Worm (Caenorhabditis elegans) whole organism, L4/young adult: ENCODE data around the gene C53A3.4.
"Not testable (repeated sequence)": the region's sequence is repeated elsewhere in the genome, so short reads cannot be mapped to it uniquely, and the experiment has no call there.

ENCODE experiments used
- W03F9.2 ChIP-seq: fragments of 150-350 bp; optimal IDR thresholded peaks from 2 replicates; lab custom pipeline; 2014; ENCODE audit warnings: missing biosample characterization, missing genetic modification characterization
- dao-5 ChIP-seq: sonication (generic microtip); optimal IDR thresholded peaks from 2 replicates; lab custom pipeline; 2016; ENCODE audit warnings: missing genotype, missing genetic modification characterization, moderate library complexity, missing compliant biosample characterization
- him-1 ChIP-seq: sonication (generic microtip); optimal IDR thresholded peaks from 2 replicates; lab custom pipeline; 2016; ENCODE audit warnings: missing genotype, missing genetic modification reagents, missing genetic modification characterization, missing compliant biosample characterization

Gene C53A3.4

DNA sequence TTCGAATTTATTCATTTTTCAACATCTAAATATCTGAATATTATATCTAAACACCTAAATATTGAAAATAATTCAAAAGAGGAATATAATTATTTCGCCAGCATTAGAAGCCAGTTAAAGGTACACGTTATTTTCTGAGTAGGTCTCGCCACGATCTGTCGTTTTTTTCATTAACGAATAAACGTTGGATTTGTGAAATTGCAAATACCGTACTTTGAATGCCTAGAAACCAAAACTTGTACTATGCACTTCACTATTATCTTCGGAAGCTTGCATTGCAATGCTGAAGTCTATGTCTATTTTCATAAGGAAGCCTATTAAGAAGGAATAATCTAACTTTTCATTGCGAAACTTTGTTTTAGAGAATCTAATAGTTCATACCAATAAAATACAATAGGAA lies 13.8 kb upstream of the C53A3.4 start:
- TF ChIP-seq him-1 (tag; lab: Kevin White, UChicago) (no peak), dao-5 (tag; lab: Kevin White, UChicago) (no peak), W03F9.2 (tag; lab: Kevin White, UChicago) (no peak)

DNA sequence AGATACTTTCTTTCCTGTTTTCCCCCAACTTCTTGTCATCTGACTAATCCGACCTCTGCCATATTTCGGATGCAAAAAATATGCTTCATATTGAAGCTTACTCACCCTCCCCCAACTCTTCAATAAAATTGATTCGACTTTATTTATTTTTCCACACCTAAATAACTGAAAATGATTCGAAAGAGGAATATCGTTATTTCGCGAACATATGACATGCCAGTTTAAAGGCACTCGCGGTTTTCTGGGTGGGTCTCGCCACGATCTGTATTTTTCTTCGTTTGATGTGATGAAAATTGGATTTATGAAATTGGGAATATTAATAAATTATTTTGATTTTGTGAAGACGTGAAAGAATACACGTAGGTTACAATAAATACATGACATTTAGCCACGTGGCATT lies 12.9 kb upstream of the C53A3.4 start, which contains the start of gene F44E7.3:
Gene F44E7.3, plus strand, starts transcription at position 319 of the 400 bp plus-strand sequence.
- no peak for TF ChIP-seq W03F9.2 (tag; lab: Kevin White, UChicago)
- TF ChIP-seq him-1 (tag; lab: Kevin White, UChicago), result no peak
- TF ChIP-seq dao-5 (tag; lab: Kevin White, UChicago), result no peak

DNA sequence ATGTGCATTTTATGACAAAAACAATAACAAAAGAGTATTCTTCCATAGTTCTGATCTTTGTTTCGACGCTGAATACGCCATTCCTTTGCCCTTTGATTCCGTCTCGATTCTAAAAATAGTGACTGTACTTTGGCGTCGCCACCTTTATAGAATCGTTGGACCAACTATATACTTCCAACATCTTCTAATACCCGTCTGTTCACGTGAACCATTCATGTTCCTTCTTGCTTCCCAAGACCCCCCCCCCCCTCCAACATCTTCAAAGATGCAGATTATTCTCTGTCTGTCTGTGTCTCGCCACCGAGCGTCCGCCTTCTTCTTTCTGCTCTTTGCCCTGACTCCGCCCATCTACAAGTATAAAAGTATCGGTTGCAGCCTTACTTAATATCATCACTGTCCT lies 11.3 kb upstream of the C53A3.4 start:
- TF ChIP-seq W03F9.2 (tag; lab: Kevin White, UChicago), result no peak
- no peak for TF ChIP-seq dao-5 (tag; lab: Kevin White, UChicago)
- no peak for TF ChIP-seq him-1 (tag; lab: Kevin White, UChicago)

DNA sequence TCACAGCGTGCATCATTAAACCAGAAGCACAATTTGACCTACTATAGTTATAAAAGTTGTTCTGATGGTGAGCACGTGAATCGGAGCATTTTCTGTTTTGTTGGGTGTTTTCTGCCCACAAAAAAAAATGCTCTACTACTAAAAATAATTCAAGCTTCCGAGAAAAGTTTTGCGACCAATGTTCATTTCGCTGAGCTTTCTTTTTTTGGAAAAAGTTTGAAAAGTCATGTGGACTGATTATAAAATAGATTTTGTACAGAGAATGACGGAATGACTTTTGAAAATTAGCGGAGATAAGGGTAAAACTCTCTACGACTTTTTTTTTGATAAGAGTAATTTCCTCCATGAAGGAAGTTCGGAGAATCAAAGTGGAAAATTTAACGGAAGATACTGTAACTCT lies 10.8 kb upstream of the C53A3.4 start:
- TF ChIP-seq him-1 (tag; lab: Kevin White, UChicago) (no peak), W03F9.2 (tag; lab: Kevin White, UChicago) (no peak), dao-5 (tag; lab: Kevin White, UChicago) (no peak)

DNA sequence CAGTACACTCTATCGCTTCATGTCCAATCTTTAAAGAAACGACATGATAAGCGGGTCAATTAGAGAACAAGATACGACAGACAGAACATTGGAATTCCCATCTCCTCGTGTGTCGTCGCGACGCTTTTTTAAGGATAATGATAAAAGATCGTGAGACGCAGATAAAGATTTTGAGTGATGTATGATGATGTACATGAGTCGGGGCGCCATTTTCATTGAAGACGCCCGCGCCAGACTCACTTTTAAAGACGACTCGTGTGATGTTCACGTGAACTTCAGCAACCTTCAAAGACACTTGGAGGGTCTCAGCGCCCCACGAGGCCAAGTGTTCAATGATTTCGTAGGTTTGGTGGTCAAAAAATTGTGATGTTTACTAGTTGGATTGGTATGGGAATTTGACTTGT lies 9.6 kb upstream of the C53A3.4 start:
- TF ChIP-seq him-1 (tag; lab: Kevin White, UChicago), result no peak
- no peak for TF ChIP-seq W03F9.2 (tag; lab: Kevin White, UChicago)
- no peak for TF ChIP-seq dao-5 (tag; lab: Kevin White, UChicago)

DNA sequence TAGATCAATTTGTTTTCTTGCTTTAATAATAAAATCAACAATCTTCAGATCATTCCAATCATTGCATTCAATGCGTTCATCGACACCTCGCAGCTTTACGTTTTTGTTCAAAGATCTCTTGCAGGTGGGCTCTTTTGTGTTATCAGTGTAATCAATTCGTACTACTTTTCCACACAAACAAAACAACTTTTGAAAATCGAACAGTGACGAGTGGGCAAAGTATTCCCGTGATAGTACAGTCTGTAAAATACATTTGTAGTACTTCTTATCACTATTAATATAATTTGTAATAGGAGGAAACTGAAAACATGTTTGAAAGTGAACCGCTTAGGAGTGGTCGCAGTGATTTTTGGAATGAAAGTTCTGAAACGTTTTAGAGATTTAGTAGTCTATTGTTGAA lies 6.4 kb upstream of the C53A3.4 start, which contains the start of gene pgph-2:
Gene pgph-2, plus strand, starts transcription at position 47 of the 400 bp plus-strand sequence.
- no peak for TF ChIP-seq him-1 (tag; lab: Kevin White, UChicago)
- TF ChIP-seq W03F9.2 (tag; lab: Kevin White, UChicago), result no peak

DNA sequence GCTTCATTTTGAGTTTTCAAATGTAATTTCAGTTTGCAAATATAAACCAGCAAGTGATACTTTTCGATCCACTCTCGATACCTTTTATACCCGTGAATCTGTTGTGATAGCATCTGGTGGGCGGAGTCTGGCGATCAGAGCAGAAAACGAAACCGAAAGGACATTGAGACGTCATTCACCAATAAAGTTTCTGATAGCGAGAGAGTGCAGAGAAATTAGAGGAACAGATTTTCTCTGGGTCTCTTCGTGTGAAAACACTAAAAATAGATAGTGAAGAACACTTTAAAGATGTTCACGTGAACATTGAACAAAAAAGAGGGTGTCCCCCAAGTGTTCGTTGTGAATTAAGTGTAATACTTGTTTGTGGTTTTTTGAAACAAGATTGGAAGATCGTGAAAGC lies 5.1 kb upstream of the C53A3.4 start, which contains the start of gene pgph-3:
Gene pgph-3, minus strand, starts transcription at position 60 of the 400 bp plus-strand sequence.
- no peak for TF ChIP-seq dao-5 (tag; lab: Kevin White, UChicago)
- peak; percentile 25 for TF ChIP-seq W03F9.2 (tag; lab: Kevin White, UChicago)
- no peak for TF ChIP-seq him-1 (tag; lab: Kevin White, UChicago)

DNA sequence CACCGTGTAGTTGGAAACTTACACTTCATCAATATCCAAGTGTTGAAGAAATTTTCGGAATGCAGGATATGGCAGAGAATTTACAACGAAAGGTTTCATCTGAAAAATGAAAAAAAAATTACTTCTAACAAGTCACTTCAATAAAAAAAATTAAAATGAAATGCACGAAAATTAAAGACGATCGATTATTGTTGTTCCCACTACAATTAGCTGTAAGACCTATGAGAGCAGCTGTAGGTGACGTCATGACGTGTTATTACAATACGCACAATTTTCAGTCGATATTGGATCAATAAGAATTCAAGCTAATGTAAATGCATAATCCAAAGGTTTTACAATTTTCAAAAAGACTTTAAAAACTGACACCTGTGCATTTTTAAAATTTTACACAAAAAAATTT lies 1.5 kb upstream of the C53A3.4 start, which contains the start of gene C53A3.1:
Gene C53A3.1, minus strand, starts transcription at position 101 of the 400 bp plus-strand sequence.
- TF ChIP-seq W03F9.2 (tag; lab: Kevin White, UChicago) (no peak), dao-5 (tag; lab: Kevin White, UChicago) (no peak), him-1 (tag; lab: Kevin White, UChicago) (no peak)

DNA sequence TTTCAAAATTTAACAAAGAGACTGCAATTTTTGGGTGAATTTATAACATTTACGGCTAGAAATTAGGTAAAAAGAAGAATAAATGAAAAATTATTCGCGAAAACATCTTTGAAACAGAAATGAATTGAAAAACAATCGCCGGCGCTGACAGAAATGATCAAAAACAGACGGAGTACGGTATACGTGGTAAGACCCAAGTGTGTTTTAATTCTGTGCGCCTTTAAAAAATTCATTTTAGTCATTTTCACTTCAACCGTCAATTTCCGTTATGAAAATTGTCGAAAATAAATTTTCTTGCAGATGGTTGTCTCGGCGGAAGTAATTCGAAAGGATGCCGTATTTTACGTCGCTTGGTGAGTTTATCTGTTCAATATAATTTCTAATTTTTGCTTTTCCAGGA lies 2.5 kb downstream of the C53A3.4 start, which contains the start of gene C53A3.3:
Gene C53A3.3, plus strand, starts transcription at position 301 of the 400 bp plus-strand sequence.
- TF ChIP-seq W03F9.2 (tag; lab: Kevin White, UChicago) (no peak), dao-5 (tag; lab: Kevin White, UChicago) (no peak), him-1 (tag; lab: Kevin White, UChicago) (no peak)

DNA sequence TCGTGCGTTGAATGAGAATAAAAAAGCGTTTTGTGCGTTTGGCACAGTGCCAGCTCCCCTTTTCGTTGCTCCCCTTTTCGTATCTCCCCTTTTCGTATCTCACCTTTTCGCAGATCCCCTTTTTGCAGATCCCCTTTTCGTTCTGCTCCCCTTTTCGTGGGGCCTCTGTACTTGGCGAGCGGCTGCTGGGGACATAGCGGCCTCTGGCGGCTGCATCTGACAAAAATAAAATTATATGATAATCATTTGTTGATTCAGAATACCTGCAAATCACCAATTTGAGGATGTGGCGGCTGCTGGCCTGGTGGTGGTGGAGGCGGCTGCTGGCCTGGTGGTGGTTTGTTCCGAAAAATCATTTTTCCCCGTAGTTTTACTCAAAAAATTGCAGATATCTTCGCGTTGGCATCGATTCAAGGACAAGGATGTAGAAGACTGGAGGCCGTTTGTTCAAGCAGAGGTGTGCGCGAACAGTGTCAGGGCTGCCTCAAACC lies 3.4 kb downstream of the C53A3.4 start, which contains the start of gene K09H11.11:
Gene K09H11.11, minus strand, starts transcription at position 51 of the 491 bp plus-strand sequence.
- TF ChIP-seq W03F9.2, him-1, dao-5 (tag; lab: Kevin White, UChicago): not testable (repeated sequence)

DNA sequence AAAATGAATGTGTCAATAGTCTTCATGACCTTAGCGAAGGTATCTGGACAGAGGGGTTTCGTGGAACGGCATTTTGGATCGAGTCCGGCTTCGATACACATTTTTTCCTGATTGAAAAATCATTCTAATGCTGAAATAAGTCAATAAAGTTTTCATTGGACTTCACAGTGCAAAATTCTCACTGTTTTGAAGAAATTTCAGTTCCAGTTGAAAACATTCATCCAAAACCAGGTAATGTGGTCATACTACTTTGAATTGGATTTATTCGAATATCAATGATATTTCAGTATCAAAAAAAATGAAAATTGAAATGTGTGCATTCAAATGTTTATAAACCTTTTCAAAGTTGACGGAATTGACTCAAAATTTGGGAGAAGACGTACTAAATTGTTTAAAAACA lies 5.2 kb downstream of the C53A3.4 start, which contains the start of gene pgph-1:
Gene pgph-1, minus strand, starts transcription at position 101 of the 400 bp plus-strand sequence.
- TF ChIP-seq dao-5 (tag; lab: Kevin White, UChicago) (no peak), him-1 (tag; lab: Kevin White, UChicago) (no peak), W03F9.2 (tag; lab: Kevin White, UChicago) (no peak)

DNA sequence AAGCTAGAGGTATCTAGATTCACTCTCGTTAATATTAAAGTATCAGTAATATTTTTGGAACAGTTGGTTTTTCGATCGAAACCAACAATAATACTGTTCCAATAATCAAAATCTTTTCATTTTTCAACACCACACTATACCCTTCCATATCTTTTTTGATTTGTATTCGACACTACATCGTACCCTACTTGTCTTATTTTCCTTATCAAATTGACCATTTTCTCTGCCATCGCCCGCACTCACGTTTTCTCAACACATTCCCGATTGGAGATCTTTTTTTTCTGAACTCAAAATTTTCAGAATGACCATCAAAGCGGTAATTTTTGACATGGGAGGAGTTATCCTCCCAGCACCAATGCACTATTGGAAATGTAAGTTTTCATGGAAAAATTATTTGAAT lies 11.2 kb downstream of the C53A3.4 start, which contains the start of gene acds-10:
Gene acds-10, plus strand, starts transcription at position 301 of the 400 bp plus-strand sequence.
- no peak for TF ChIP-seq dao-5 (tag; lab: Kevin White, UChicago)
- TF ChIP-seq W03F9.2 (tag; lab: Kevin White, UChicago), result no peak
- no peak for TF ChIP-seq him-1 (tag; lab: Kevin White, UChicago)

DNA sequence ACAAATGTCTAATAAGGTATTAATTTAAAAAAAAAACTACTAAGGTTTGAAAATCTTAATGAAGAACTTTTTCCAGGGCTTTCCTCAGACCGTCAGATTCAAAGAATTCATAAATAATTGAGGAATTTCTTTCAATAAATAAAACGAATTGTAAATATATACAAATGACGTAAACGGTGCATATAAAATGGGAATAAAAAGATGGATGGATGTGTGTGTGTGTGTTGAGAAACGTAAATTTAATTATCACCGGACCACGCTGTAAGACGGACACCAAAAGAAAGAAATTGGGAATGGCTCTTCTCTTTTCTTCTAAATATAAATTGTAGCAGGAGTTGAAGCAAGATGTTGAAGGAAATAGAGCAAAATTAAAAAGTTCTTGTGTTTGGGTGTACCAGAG lies 12.4 kb downstream of the C53A3.4 start:
- TF ChIP-seq W03F9.2 (tag; lab: Kevin White, UChicago), result no peak
- no peak for TF ChIP-seq dao-5 (tag; lab: Kevin White, UChicago)
- no peak for TF ChIP-seq him-1 (tag; lab: Kevin White, UChicago)

DNA sequence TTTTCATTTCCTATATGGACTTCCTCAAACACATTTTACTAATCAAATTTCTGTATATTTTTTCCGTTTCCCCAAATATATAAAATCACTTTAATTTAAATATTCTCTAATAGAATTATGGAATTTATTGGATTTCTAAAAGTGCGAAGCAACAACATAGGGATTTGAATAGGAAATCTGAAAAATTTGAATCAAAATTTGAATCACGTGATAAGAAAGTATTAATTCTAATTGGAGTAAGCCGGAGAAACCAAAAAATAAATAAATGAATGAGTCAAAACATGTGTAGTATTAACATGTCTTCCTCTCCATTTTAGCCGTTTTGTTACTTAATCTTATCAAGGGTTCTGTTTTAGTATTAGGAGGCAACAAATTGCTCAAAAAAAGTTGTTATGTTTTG lies 17.4 kb downstream of the C53A3.4 start:
- TF ChIP-seq W03F9.2 (tag; lab: Kevin White, UChicago), result no peak
- no peak for TF ChIP-seq him-1 (tag; lab: Kevin White, UChicago)
- no peak for TF ChIP-seq dao-5 (tag; lab: Kevin White, UChicago)
